Fruit fly (Drosophila melanogaster): ENCODE data around the gene CG15141.

dm6 chr2L:17457944-17458343 lies 47.5 kb downstream of the CG15141 start, which contains the start of gene CG18563:
- TF ChIP-seq psq (optimal IDR thresholded peaks at IDR 0.05) (no peak), Sin3A (optimal IDR thresholded peaks at IDR 0.05) (no peak), ttk (optimal IDR thresholded peaks at IDR 0.05) (no peak), insv (optimal IDR thresholded peaks at IDR 0.05) (no peak), h (optimal IDR thresholded peaks at IDR 0.05) (no peak)

Measured in Kc167 (cell line).